ENCODE assay signal across 1 fruit fly cellular context in genomic region chr3R:11773999-11774397, dm6.
TF ChIP-seq lines count a peak whose summit lies in the region.

No protein-coding gene starts in this region.

TF ChIP-seq in whole organism, embryonic, 481 proteins besides CTCF, POLR2A, EP300 and RAD21 (continued from another document and continues in another):
- TF ChIP-seq CG10321 (GFP tag; IDR thresholded peaks at IDR 0.05; lab: Robert Waterston, UW) (no peak), Dfd (GFP tag; optimal IDR thresholded peaks at IDR 0.05; lab: Kevin White, UChicago) (no peak), Hey (tag; optimal IDR thresholded peaks at IDR 0.05; lab: Kevin White, UChicago) (no peak), CG10654 (GFP tag; optimal IDR thresholded peaks at IDR 0.05; lab: Kevin White, UChicago) (peak; percentile 33), CG12104 (GFP tag; optimal IDR thresholded peaks at IDR 0.05; lab: Kevin White, UChicago) (peak; percentile 61), CG7271 (tag; optimal IDR thresholded peaks at IDR 0.05; lab: Kevin White, UChicago) (no peak), bbx (GFP tag; IDR thresholded peaks at IDR 0.05; lab: Robert Waterston, UW; ENCODE audit: partially characterized antibody) (no peak), psq (GFP tag; optimal IDR thresholded peaks at IDR 0.05; lab: Kevin White, UChicago) (peak; percentile 49), Atf-2 (GFP tag; optimal IDR thresholded peaks at IDR 0.05; lab: Kevin White, UChicago) (peak; percentile 22), CG31224 (GFP tag; IDR thresholded peaks at IDR 0.05; lab: Robert Waterston, UW) (no peak), az2 (GFP tag; optimal IDR thresholded peaks at IDR 0.05; lab: Kevin White, UChicago) (peak; percentile 62), Bteb2 (GFP tag; optimal IDR thresholded peaks at IDR 0.05; lab: Kevin White, UChicago) (peak; percentile 25), CG10462 (GFP tag; optimal IDR thresholded peaks at IDR 0.05; lab: Kevin White, UChicago) (peak; percentile 4), exex (tag; optimal IDR thresholded peaks at IDR 0.05; lab: Kevin White, UChicago) (peak; percentile 42), run (tag; optimal IDR thresholded peaks at IDR 0.05; lab: Kevin White, UChicago) (peak; percentile 61), Rfx (GFP tag; IDR thresholded peaks at IDR 0.05; lab: Robert Waterston, UW) (peak; percentile 33; the same call in 1 of the 2 replicates), CG43689 (GFP tag; IDR thresholded peaks at IDR 0.05; lab: Robert Waterston, UW) (no peak), fu2 (GFP tag; optimal IDR thresholded peaks at IDR 0.05; lab: Kevin White, UChicago) (no peak), CG6765 (GFP tag; optimal IDR thresholded peaks at IDR 0.05; lab: Kevin White, UChicago) (peak; percentile 64), CG12219 (GFP tag; optimal IDR thresholded peaks at IDR 0.05; lab: Kevin White, UChicago) (peak; percentile 2), CHES-1-like (GFP tag; optimal IDR thresholded peaks at IDR 0.05; lab: Kevin White, UChicago) (no peak), pita (GFP tag; optimal IDR thresholded peaks at IDR 0.05; lab: Kevin White, UChicago) (no peak), CG18619 (GFP tag; optimal IDR thresholded peaks at IDR 0.05; lab: Kevin White, UChicago) (peak; percentile 70), CG8765 (GFP tag; IDR thresholded peaks at IDR 0.05; lab: Robert Waterston, UW) (no peak), CG31441 (GFP tag; IDR thresholded peaks at IDR 0.05; lab: Robert Waterston, UW) (peak; percentile 82), Sry-δ (GFP tag; optimal IDR thresholded peaks at IDR 0.05; lab: Kevin White, UChicago) (no peak), grau (tag; optimal IDR thresholded peaks at IDR 0.05; lab: Kevin White, UChicago) (peak; percentile 86), org-1 (GFP tag; optimal IDR thresholded peaks at IDR 0.05; lab: Kevin White, UChicago) (peak; percentile 52), ro (GFP tag; IDR thresholded peaks at IDR 0.05; lab: Robert Waterston, UW) (no peak), Antp (GFP tag; optimal IDR thresholded peaks at IDR 0.05; lab: Kevin White, UChicago) (no peak), ato (GFP tag; IDR thresholded peaks at IDR 0.05; lab: Robert Waterston, UW; ENCODE audit: partially characterized antibody) (no peak), D19A (tag; optimal IDR thresholded peaks at IDR 0.05; lab: Kevin White, UChicago) (peak; percentile 80), CG3995 (GFP tag; optimal IDR thresholded peaks at IDR 0.05; lab: Kevin White, UChicago) (no peak), sc (optimal IDR thresholded peaks at IDR 0.05; lab: Kevin White, UChicago) (no peak), sc (GFP tag; optimal IDR thresholded peaks at IDR 0.05; lab: Kevin White, UChicago) (peak; percentile 39), C15 (GFP tag; IDR thresholded peaks at IDR 0.05; lab: Robert Waterston, UW) (no peak), sug (tag; optimal IDR thresholded peaks at IDR 0.05; lab: Kevin White, UChicago) (peak; percentile 73), CG17612 (GFP tag; IDR thresholded peaks at IDR 0.05; lab: Robert Waterston, UW) (no peak), her (GFP tag; optimal IDR thresholded peaks at IDR 0.05; lab: Kevin White, UChicago) (no peak), CG13287 (GFP tag; IDR thresholded peaks at IDR 0.05; lab: Robert Waterston, UW; ENCODE audit: partially characterized antibody) (no peak), Scr (GFP tag; IDR thresholded peaks at IDR 0.05; lab: Robert Waterston, UW; ENCODE audit: partially characterized antibody) (no peak), CG11695 (GFP tag; IDR thresholded peaks at IDR 0.05; lab: Robert Waterston, UW) (peak; percentile 49; the same call in 2 of the 3 replicates), CG16779 (GFP tag; IDR thresholded peaks at IDR 0.05; lab: Robert Waterston, UW) (no peak), CG13123 (GFP tag; optimal IDR thresholded peaks at IDR 0.05; lab: Kevin White, UChicago) (peak; percentile 6), inv (GFP tag; IDR thresholded peaks at IDR 0.05; lab: Robert Waterston, UW; ENCODE audit: partially characterized antibody) (no peak), Dref (GFP tag; IDR thresholded peaks at IDR 0.05; lab: Robert Waterston, UW) (no peak), Gsc (GFP tag; IDR thresholded peaks at IDR 0.05; lab: Robert Waterston, UW) (no peak), odd (GFP tag; optimal IDR thresholded peaks at IDR 0.05; lab: Kevin White, UChicago) (peak; percentile 68), zfh1 (GFP tag; IDR thresholded peaks at IDR 0.05; lab: Robert Waterston, UW) (no peak), sima (GFP tag; optimal IDR thresholded peaks at IDR 0.05; lab: Kevin White, UChicago) (no peak), row (GFP tag; IDR thresholded peaks at IDR 0.05; lab: Robert Waterston, UW) (peak; percentile 77), CG10543 (GFP tag; optimal IDR thresholded peaks at IDR 0.05; lab: Kevin White, UChicago) (peak; percentile 75), so (GFP tag; IDR thresholded peaks at IDR 0.05; lab: Robert Waterston, UW) (no peak), Usf (GFP tag; optimal IDR thresholded peaks at IDR 0.05; lab: Kevin White, UChicago) (no peak), Dad (GFP tag; optimal IDR thresholded peaks at IDR 0.05; lab: Kevin White, UChicago) (no peak), sd (tag; optimal IDR thresholded peaks at IDR 0.05; lab: Kevin White, UChicago) (peak; percentile 4), CG2875 (GFP tag; optimal IDR thresholded peaks at IDR 0.05; lab: Kevin White, UChicago) (peak; percentile 37), CG6689 (GFP tag; IDR thresholded peaks at IDR 0.05; lab: Robert Waterston, UW) (peak; percentile 46; the same call in 1 of the 2 replicates), CG1647 (GFP tag; optimal IDR thresholded peaks at IDR 0.05; lab: Kevin White, UChicago) (no peak), ham (GFP tag; IDR thresholded peaks at IDR 0.05; lab: Robert Waterston, UW) (no peak), CG11696 (GFP tag; IDR thresholded peaks at IDR 0.05; lab: Robert Waterston, UW) (no peak), H2.0 (GFP tag; IDR thresholded peaks at IDR 0.05; lab: Robert Waterston, UW) (no peak; the same call in 1 of the 2 replicates), CG31388 (GFP tag; optimal IDR thresholded peaks at IDR 0.05; lab: Kevin White, UChicago) (no peak), B-H1 (GFP tag; IDR thresholded peaks at IDR 0.05; lab: Robert Waterston, UW) (0 out of 3 replicates have a peak, but pooled peaks have one; percentile 29), HLHmδ (GFP tag; optimal IDR thresholded peaks at IDR 0.05; lab: Kevin White, UChicago) (no peak), CG9215 (GFP tag; IDR thresholded peaks at IDR 0.05; lab: Robert Waterston, UW) (peak; percentile 54; the same call in 1 of the 2 replicates), CG34422 (GFP tag; IDR thresholded peaks at IDR 0.05; lab: Robert Waterston, UW) (no peak), CG7745 (tag; optimal IDR thresholded peaks at IDR 0.05; lab: Kevin White, UChicago) (no peak), Hmx (GFP tag; optimal IDR thresholded peaks at IDR 0.05; lab: Kevin White, UChicago) (no peak), ranshi (GFP tag; IDR thresholded peaks at IDR 0.05; lab: Robert Waterston, UW) (0 out of 2 replicates have a peak, but pooled peaks have one; percentile 13), Mrtf (GFP tag; IDR thresholded peaks at IDR 0.05; lab: Robert Waterston, UW) (no peak), CG18262 (tag; optimal IDR thresholded peaks at IDR 0.05; lab: Kevin White, UChicago) (peak; percentile 87), CG3163 (GFP tag; optimal IDR thresholded peaks at IDR 0.05; lab: Kevin White, UChicago) (no peak), CG11398 (GFP tag; optimal IDR thresholded peaks at IDR 0.05; lab: Kevin White, UChicago) (no peak), sob (GFP tag; IDR thresholded peaks at IDR 0.05; lab: Robert Waterston, UW) (no peak), gem (tag; optimal IDR thresholded peaks at IDR 0.05; lab: Kevin White, UChicago) (peak; percentile 92), fd3F (GFP tag; optimal IDR thresholded peaks at IDR 0.05; lab: Kevin White, UChicago) (peak; percentile 66), MESR4 (GFP tag; optimal IDR thresholded peaks at IDR 0.05; lab: Kevin White, UChicago) (no peak), NC2α (GFP tag; optimal IDR thresholded peaks at IDR 0.05; lab: Kevin White, UChicago) (no peak), CG7372 (GFP tag; IDR thresholded peaks at IDR 0.05; lab: Robert Waterston, UW) (no peak; the same call in 1 of the 2 replicates), ci (GFP tag; IDR thresholded peaks at IDR 0.05; lab: Robert Waterston, UW) (no peak), rib (GFP tag; IDR thresholded peaks at IDR 0.05; lab: Robert Waterston, UW) (no peak), Hr3 (GFP tag; optimal IDR thresholded peaks at IDR 0.05; lab: Kevin White, UChicago) (peak; percentile 67), sna (GFP tag; IDR thresholded peaks at IDR 0.05; lab: Robert Waterston, UW; ENCODE audit: partially characterized antibody) (no peak), eyg (GFP tag; optimal IDR thresholded peaks at IDR 0.05; lab: Kevin White, UChicago) (no peak), Ets97D (GFP tag; optimal IDR thresholded peaks at IDR 0.05; lab: Kevin White, UChicago) (no peak), CG17359 (tag; optimal IDR thresholded peaks at IDR 0.05; lab: Kevin White, UChicago) (peak; percentile 79), yki (optimal IDR thresholded peaks at IDR 0.05; lab: Kevin White, UChicago) (no peak), MTF-1 (GFP tag; optimal IDR thresholded peaks at IDR 0.05; lab: Kevin White, UChicago; ENCODE audit: borderline replicate concordance) (no peak), abd-A (tag; optimal IDR thresholded peaks at IDR 0.05; lab: Kevin White, UChicago) (peak; percentile 60), NK7.1 (GFP tag; optimal IDR thresholded peaks at IDR 0.05; lab: Kevin White, UChicago) (no peak), CG6791 (GFP tag; IDR thresholded peaks at IDR 0.05; lab: Robert Waterston, UW; ENCODE audit: partially characterized antibody) (no peak), stc (GFP tag; IDR thresholded peaks at IDR 0.05; lab: Robert Waterston, UW) (peak; percentile 56), CG14965 (GFP tag; optimal IDR thresholded peaks at IDR 0.05; lab: Kevin White, UChicago; ENCODE audit: borderline replicate concordance) (no peak), CG32767 (GFP tag; IDR thresholded peaks at IDR 0.05; lab: Robert Waterston, UW) (peak; percentile 48; the same call in 1 of the 2 replicates), CG13894 (tag; optimal IDR thresholded peaks at IDR 0.05; lab: Kevin White, UChicago) (peak; percentile 77), gt (GFP tag; IDR thresholded peaks at IDR 0.05; lab: Robert Waterston, UW) (no peak), slp2 (GFP tag; optimal IDR thresholded peaks at IDR 0.05; lab: Kevin White, UChicago) (no peak), CG42726 (GFP tag; IDR thresholded peaks at IDR 0.05; lab: Robert Waterston, UW; ENCODE audit: partially characterized antibody) (no peak), lmd (GFP tag; IDR thresholded peaks at IDR 0.05; lab: Robert Waterston, UW) (peak; percentile 63), pzg (GFP tag; optimal IDR thresholded peaks at IDR 0.05; lab: Kevin White, UChicago) (no peak), CG14710 (tag; optimal IDR thresholded peaks at IDR 0.05; lab: Kevin White, UChicago) (peak; percentile 83), amos (GFP tag; IDR thresholded peaks at IDR 0.05; lab: Robert Waterston, UW; ENCODE audit: partially characterized antibody) (no peak), croc (GFP tag; conservative IDR thresholded peaks at IDR 0.05; lab: Robert Waterston, UW) (peak; percentile 43; the same call in 2 of the 3 replicates), kni (GFP tag; optimal IDR thresholded peaks at IDR 0.05; lab: Kevin White, UChicago) (no peak), Six4 (GFP tag; optimal IDR thresholded peaks at IDR 0.05; lab: Kevin White, UChicago) (peak; percentile 48), ase (GFP tag; IDR thresholded peaks at IDR 0.05; lab: Robert Waterston, UW) (no peak), dysf (GFP tag; IDR thresholded peaks at IDR 0.05; lab: Robert Waterston, UW) (peak; percentile 72), tll (GFP tag; optimal IDR thresholded peaks at IDR 0.05; lab: Kevin White, UChicago) (no peak), CG11085 (GFP tag; IDR thresholded peaks at IDR 0.05; lab: Robert Waterston, UW) (no peak), Ets65A (GFP tag; lab: Kevin White, UChicago) (no peak), Bdp1 (GFP tag; optimal IDR thresholded peaks at IDR 0.05; lab: Kevin White, UChicago) (no peak), dati (GFP tag; IDR thresholded peaks at IDR 0.05; lab: Robert Waterston, UW) (no peak), knrl (GFP tag; IDR thresholded peaks at IDR 0.05; lab: Robert Waterston, UW; ENCODE audit: partially characterized antibody) (no peak), Oaz (GFP tag; IDR thresholded peaks at IDR 0.05; lab: Robert Waterston, UW) (0 out of 2 replicates have a peak, but pooled peaks have one; percentile 23), Dbx (GFP tag; IDR thresholded peaks at IDR 0.05; lab: Robert Waterston, UW) (peak; percentile 44; the same call in 1 of the 3 replicates), CG10366 (GFP tag; IDR thresholded peaks at IDR 0.05; lab: Robert Waterston, UW) (no peak), mld (GFP tag; IDR thresholded peaks at IDR 0.05; lab: Robert Waterston, UW; ENCODE audit: partially characterized antibody) (no peak), Bgb (GFP tag; IDR thresholded peaks at IDR 0.05; lab: Robert Waterston, UW; ENCODE audit: partially characterized antibody) (no peak), slou (GFP tag; optimal IDR thresholded peaks at IDR 0.05; lab: Kevin White, UChicago) (peak; percentile 7), HmgD (GFP tag; optimal IDR thresholded peaks at IDR 0.05; lab: Kevin White, UChicago) (no peak), D (optimal IDR thresholded peaks at IDR 0.05; lab: Kevin White, UChicago) (no peak), D (GFP tag; optimal IDR thresholded peaks at IDR 0.05; lab: Kevin White, UChicago) (peak; percentile 74), seq (GFP tag; IDR thresholded peaks at IDR 0.05; lab: Robert Waterston, UW) (no peak), CG3838 (GFP tag; optimal IDR thresholded peaks at IDR 0.05; lab: Kevin White, UChicago) (no peak), CG12236 (GFP tag; optimal IDR thresholded peaks at IDR 0.05; lab: Kevin White, UChicago) (no peak), CG9817 (tag; optimal IDR thresholded peaks at IDR 0.05; lab: Kevin White, UChicago) (peak; percentile 63), Optix (GFP tag; IDR thresholded peaks at IDR 0.05; lab: Robert Waterston, UW) (no peak), Sox100B (GFP tag; optimal IDR thresholded peaks at IDR 0.05; lab: Kevin White, UChicago) (peak; percentile 80), CG13296 (GFP tag; optimal IDR thresholded peaks at IDR 0.05; lab: Kevin White, UChicago) (peak; percentile 78), CG14014 (GFP tag; IDR thresholded peaks at IDR 0.05; lab: Robert Waterston, UW) (peak; percentile 45; the same call in 1 of the 2 replicates), CG5180 (GFP tag; optimal IDR thresholded peaks at IDR 0.05; lab: Kevin White, UChicago) (peak; percentile 51), CG6654 (GFP tag; optimal IDR thresholded peaks at IDR 0.05; lab: Kevin White, UChicago) (no peak), hth (optimal IDR thresholded peaks at IDR 0.05; lab: Kevin White, UChicago) (no peak)
